Fruit fly (Drosophila melanogaster) whole organism, embryonic: Measurements from ENCODE around the gene ND-SGDH.

Experiments used
- Atf3 ChIP-seq: fragments of 200-800 bp; sonication (Bioruptor generic); optimal IDR thresholded peaks from 3 replicates; lab custom pipeline; 2016; ENCODE audit warnings: missing biosample characterization, missing genetic modification characterization
- Bteb2 ChIP-seq: fragments of 200-800 bp; sonication (Bioruptor generic); optimal IDR thresholded peaks from 2 replicates; lab custom pipeline; 2016; ENCODE audit warnings: missing biosample characterization, missing genetic modification characterization
- CG10979 ChIP-seq: fragments of 200-800 bp; sonication (Bioruptor generic); optimal IDR thresholded peaks from 2 replicates; lab custom pipeline; 2018; ENCODE audit warnings: missing biosample characterization, mild to moderate bottlenecking, missing genetic modification characterization, moderate library complexity
- CG11093 ChIP-seq: fragments of 200-800 bp; sonication (Bioruptor generic); IDR thresholded peaks from 3 replicates; pipeline ENCODE4 v1.3.6; 2022; ENCODE audit warnings: missing biosample characterization, missing genetic modification characterization
- CG11696 ChIP-seq: fragments of 200-800 bp; sonication (Bioruptor generic); IDR thresholded peaks from 2 replicates; pipeline ENCODE4 v1.3.6; 2022; ENCODE audit warnings: missing biosample characterization, missing genetic modification characterization
- CG13123 ChIP-seq: fragments of 200-800 bp; sonication (Bioruptor generic); optimal IDR thresholded peaks from 2 replicates; lab custom pipeline; 2016; ENCODE audit warnings: missing biosample characterization, missing genetic modification characterization
- CG13775 ChIP-seq: fragments of 200-800 bp; sonication (Bioruptor generic); optimal IDR thresholded peaks from 3 replicates; lab custom pipeline; 2017; ENCODE audit warnings: missing biosample characterization, mild to moderate bottlenecking, missing genetic modification characterization
- CG15011 ChIP-seq: fragments of 200-800 bp; sonication (Bioruptor generic); optimal IDR thresholded peaks from 3 replicates; lab custom pipeline; 2018; ENCODE audit warnings: missing biosample characterization, mild to moderate bottlenecking, missing genetic modification characterization
- CG1602 ChIP-seq: fragments of 200-800 bp; sonication (Bioruptor generic); optimal IDR thresholded peaks from 3 replicates; lab custom pipeline; 2016; ENCODE audit warnings: missing biosample characterization, missing genetic modification characterization
- CG1647 ChIP-seq: fragments of 200-800 bp; sonication (Bioruptor generic); optimal IDR thresholded peaks from 3 replicates; lab custom pipeline; 2016; ENCODE audit warnings: missing biosample characterization, missing genetic modification characterization
- CG30431 ChIP-seq: fragments of 200-800 bp; sonication (Bioruptor generic); optimal IDR thresholded peaks from 2 replicates; lab custom pipeline; 2017; ENCODE audit warnings: missing biosample characterization, missing genetic modification characterization
- CG3838 ChIP-seq: fragments of 200-800 bp; sonication (Bioruptor generic); optimal IDR thresholded peaks from 3 replicates; lab custom pipeline; 2016; ENCODE audit warnings: missing biosample characterization, missing genetic modification characterization
- CG4404 ChIP-seq: fragments of 200-800 bp; sonication (Bioruptor generic); IDR thresholded peaks from 2 replicates; pipeline ENCODE4 v1.3.6; 2022; ENCODE audit warnings: missing biosample characterization, missing genetic modification characterization
- CG4707 ChIP-seq: fragments of 200-800 bp; sonication (Bioruptor generic); optimal IDR thresholded peaks from 2 replicates; lab custom pipeline; 2018; ENCODE audit warnings: missing biosample characterization, mild to moderate bottlenecking, missing genetic modification characterization, moderate library complexity
- CG4820 ChIP-seq: fragments of 200-800 bp; sonication (Bioruptor generic); optimal IDR thresholded peaks from 3 replicates; lab custom pipeline; 2016; ENCODE audit warnings: missing biosample characterization, missing genetic modification characterization
- CG6765 ChIP-seq: fragments of 200-800 bp; sonication (Bioruptor generic); optimal IDR thresholded peaks from 3 replicates; lab custom pipeline; 2017; ENCODE audit warnings: missing biosample characterization, mild to moderate bottlenecking, missing genetic modification characterization
- CG7357 ChIP-seq: fragments of 200-800 bp; sonication (Bioruptor generic); IDR thresholded peaks from 3 replicates; pipeline ENCODE4 v1.3.6; 2022; ENCODE audit warnings: missing biosample characterization, missing genetic modification characterization
- CG7745 ChIP-seq: fragments of 200-800 bp; sonication (Bioruptor generic); optimal IDR thresholded peaks from 2 replicates; lab custom pipeline; 2018; ENCODE audit warnings: missing biosample characterization, mild to moderate bottlenecking, missing genetic modification characterization, moderate library complexity
- CG7839 ChIP-seq: fragments of 200-800 bp; sonication (Bioruptor generic); optimal IDR thresholded peaks from 3 replicates; lab custom pipeline; 2018; ENCODE audit warnings: missing biosample characterization, mild to moderate bottlenecking, missing genetic modification characterization, moderate library complexity
- CG8924 ChIP-seq: fragments of 200-800 bp; optimal IDR thresholded peaks from 3 replicates; lab custom pipeline; 2019; ENCODE audit warnings: missing biosample characterization, mild to moderate bottlenecking, missing genetic modification characterization, moderate library complexity
- CG9437 ChIP-seq: fragments of 200-800 bp; sonication (Bioruptor generic); optimal IDR thresholded peaks from 2 replicates; lab custom pipeline; 2018; ENCODE audit warnings: missing biosample characterization, mild to moderate bottlenecking, missing genetic modification characterization
- CG9797 ChIP-seq: fragments of 200-800 bp; sonication (Bioruptor generic); optimal IDR thresholded peaks from 3 replicates; lab custom pipeline; 2018; ENCODE audit warnings: missing biosample characterization, mild to moderate bottlenecking, missing genetic modification characterization
- CG9876 ChIP-seq: fragments of 200-800 bp; sonication (Bioruptor generic); optimal IDR thresholded peaks from 2 replicates; lab custom pipeline; 2016; ENCODE audit warnings: missing biosample characterization, missing genetic modification characterization
- CoRest ChIP-seq: fragments of 200-800 bp; sonication (Bioruptor generic); optimal IDR thresholded peaks from 3 replicates; lab custom pipeline; 2018; ENCODE audit warnings: missing biosample characterization, mild to moderate bottlenecking, missing genetic modification characterization, moderate library complexity
- Hr51 ChIP-seq, 2 experiments: fragments of 200-800 bp; sonication (Bioruptor generic); optimal IDR thresholded peaks; 2 replicates in 1 of 2; 3 replicates in 1 of 2; lab custom pipeline; 2016 to 2018; ENCODE audit warnings: missing biosample characterization in 2 of 2, missing genetic modification characterization in 2 of 2, mild to moderate bottlenecking in 1 of 2, moderate library complexity in 1 of 2
- Lhr ChIP-seq: fragments of 200-800 bp; sonication (Bioruptor generic); optimal IDR thresholded peaks from 3 replicates; lab custom pipeline; 2017; ENCODE audit warnings: mild to moderate bottlenecking, missing biosample characterization, missing genetic modification reagents, missing genetic modification characterization
- NFAT ChIP-seq: fragments of 200-800 bp; sonication (Bioruptor generic); IDR thresholded peaks from 2 replicates; pipeline ENCODE4 v1.3.6; 2022; ENCODE audit warnings: missing biosample characterization, missing genetic modification characterization
- NfI ChIP-seq: fragments of 200-800 bp; sonication (Bioruptor generic); optimal IDR thresholded peaks from 3 replicates; lab custom pipeline; 2018; ENCODE audit warnings: missing biosample characterization, mild to moderate bottlenecking, missing genetic modification characterization, moderate library complexity
- PHDP ChIP-seq: fragments of 200-800 bp; sonication (Bioruptor generic); optimal IDR thresholded peaks from 3 replicates; lab custom pipeline; 2018; ENCODE audit warnings: missing biosample characterization, mild to moderate bottlenecking, missing genetic modification characterization, moderate library complexity
- Sry-δ ChIP-seq: fragments of 200-800 bp; sonication (Bioruptor generic); optimal IDR thresholded peaks from 2 replicates; lab custom pipeline; 2016; ENCODE audit warnings: missing biosample characterization, missing genetic modification characterization
- amos ChIP-seq: fragments of 200-800 bp; sonication (Bioruptor generic); IDR thresholded peaks from 2 replicates; pipeline ENCODE4 v1.3.6; 2022; ENCODE audit warnings: missing biosample characterization, missing genetic modification characterization; ENCODE audit not compliant: partially characterized antibody
- ato ChIP-seq: fragments of 200-800 bp; sonication (Bioruptor generic); IDR thresholded peaks from 2 replicates; pipeline ENCODE4 v1.3.6; 2022; ENCODE audit warnings: missing biosample characterization, missing genetic modification characterization; ENCODE audit not compliant: partially characterized antibody
- caup ChIP-seq: fragments of 200-800 bp; sonication (Bioruptor generic); optimal IDR thresholded peaks from 3 replicates; lab custom pipeline; 2017; ENCODE audit warnings: missing biosample characterization, mild to moderate bottlenecking, missing genetic modification characterization, moderate library complexity; ENCODE audit not compliant: severe bottlenecking
- cg ChIP-seq: fragments of 200-800 bp; sonication (Bioruptor generic); optimal IDR thresholded peaks from 3 replicates; lab custom pipeline; 2019; ENCODE audit warnings: missing biosample characterization, mild to moderate bottlenecking, missing genetic modification characterization, moderate library complexity
- crp ChIP-seq, 2 experiments: fragments of 200-800 bp; sonication (Bioruptor generic); optimal IDR thresholded peaks; 2 replicates in 1 of 2; 3 replicates in 1 of 2; lab custom pipeline; 2017; ENCODE audit warnings: missing biosample characterization in 2 of 2, missing genetic modification characterization in 2 of 2, mild to moderate bottlenecking in 1 of 2, moderate library complexity in 1 of 2
- danr ChIP-seq: fragments of 200-800 bp; sonication (Bioruptor generic); IDR thresholded peaks from 2 replicates; pipeline ENCODE4 v1.3.6; 2022; ENCODE audit warnings: missing biosample characterization, missing genetic modification characterization
- ems ChIP-seq: fragments of 200-800 bp; sonication (Bioruptor generic); optimal IDR thresholded peaks from 3 replicates; lab custom pipeline; 2016; ENCODE audit warnings: missing biosample characterization, missing genetic modification characterization
- eve ChIP-seq, 2 experiments: fragments of >200 bp; optimal IDR thresholded peaks; 2 replicates each; lab custom pipeline; 2017; ENCODE audit warnings: missing biosample characterization in 2 of 2, missing genetic modification characterization in 2 of 2
- grn ChIP-seq: fragments of 200-800 bp; sonication (Bioruptor generic); optimal IDR thresholded peaks from 3 replicates; lab custom pipeline; 2017; ENCODE audit warnings: missing biosample characterization, missing genetic modification characterization
- her ChIP-seq: fragments of 200-800 bp; sonication (Bioruptor generic); optimal IDR thresholded peaks from 2 replicates; lab custom pipeline; 2016; ENCODE audit warnings: missing biosample characterization, missing genetic modification characterization
- hkb ChIP-seq, 2 experiments: fragments of 200-800 bp in 1 of 2; fragments of >200 bp in 1 of 2; sonication (Bioruptor generic) in 1 of 2; IDR thresholded peaks in 1 of 2; optimal IDR thresholded peaks in 1 of 2; 2 replicates each; pipeline versions ENCODE4 v1.3.6 to Lab custom; 2017 to 2022; ENCODE audit warnings: missing biosample characterization in 1 of 2, missing genetic modification characterization in 1 of 2
- lov ChIP-seq, 2 experiments: fragments of 200-800 bp in 1 of 2; fragments of >200 bp in 1 of 2; sonication (Bioruptor generic) in 1 of 2; IDR thresholded peaks in 1 of 2; optimal IDR thresholded peaks in 1 of 2; 2 replicates in 1 of 2; 3 replicates in 1 of 2; pipeline versions ENCODE4 v1.3.6 to Lab custom; 2017 to 2022; ENCODE audit warnings: missing biosample characterization in 1 of 2, missing genetic modification characterization in 1 of 2
- pzg ChIP-seq: fragments of 200-800 bp; sonication (Bioruptor generic); optimal IDR thresholded peaks from 3 replicates; lab custom pipeline; 2018; ENCODE audit warnings: missing biosample characterization, mild to moderate bottlenecking, missing genetic modification characterization, moderate library complexity
- ranshi ChIP-seq: fragments of 200-800 bp; sonication (Bioruptor generic); IDR thresholded peaks from 2 replicates; pipeline ENCODE4 v1.3.6; 2022; ENCODE audit warnings: missing biosample characterization, missing genetic modification characterization
- ro ChIP-seq: fragments of 200-800 bp; sonication (Bioruptor generic); IDR thresholded peaks from 2 replicates; pipeline ENCODE4 v1.3.6; 2022; ENCODE audit warnings: missing biosample characterization, missing genetic modification characterization
- run ChIP-seq: fragments of 200-800 bp; sonication (Bioruptor generic); optimal IDR thresholded peaks from 3 replicates; lab custom pipeline; 2018; ENCODE audit warnings: missing biosample characterization, mild to moderate bottlenecking, missing genetic modification characterization
- sd ChIP-seq: fragments of 200-800 bp; sonication (Bioruptor generic); optimal IDR thresholded peaks from 3 replicates; lab custom pipeline; 2018; ENCODE audit warnings: missing biosample characterization, mild to moderate bottlenecking, missing genetic modification characterization, moderate library complexity
- sisA ChIP-seq: fragments of 200-800 bp; sonication (Bioruptor generic); IDR thresholded peaks from 2 replicates; pipeline ENCODE4 v1.3.6; 2022; ENCODE audit warnings: missing biosample characterization, missing genetic modification characterization
- wek ChIP-seq: fragments of 200-800 bp; sonication (Bioruptor generic); optimal IDR thresholded peaks from 3 replicates; lab custom pipeline; 2018; ENCODE audit warnings: missing biosample characterization, mild to moderate bottlenecking, missing genetic modification characterization, moderate library complexity

ND-SGDH gene

dm6 chr3L:12124975-12125374 lies 13.4 kb downstream of the ND-SGDH start, which contains the start of gene yps (continued):
- TF ChIP-seq CG11093 (GFP tag; lab: Robert Waterston, UW) = 0 out of 3 replicates have a peak, but pooled peaks have one; percentile 8
- peak in 1 of 2 experiments; percentile 66 for TF ChIP-seq crp (GFP tag; optimal IDR thresholded peaks at IDR 0.05; lab: Kevin White, UChicago)
- TF ChIP-seq Hr51 (GFP tag; optimal IDR thresholded peaks at IDR 0.05; lab: Kevin White, UChicago) = peak; percentile 83 to 95
- TF ChIP-seq CG13123 (GFP tag; lab: Kevin White, UChicago) = peak; percentile 87
- peak; percentile 89 for TF ChIP-seq Lhr
- peak; percentile 77 for TF ChIP-seq sd (tag; lab: Kevin White, UChicago)
- TF ChIP-seq pzg (GFP tag; lab: Kevin White, UChicago) = peak; percentile 95
- TF ChIP-seq grn (GFP tag; lab: Kevin White, UChicago) = peak; percentile 87
- TF ChIP-seq hkb (optimal IDR thresholded peaks at IDR 0.05; lab: Kevin White, UChicago) = no peak
- TF ChIP-seq hkb (GFP tag; IDR thresholded peaks at IDR 0.05; lab: Robert Waterston, UW) = peak; percentile 94
- no peak; the same call in 1 of the 2 replicates for TF ChIP-seq danr
- peak; percentile 81 for TF ChIP-seq run
- TF ChIP-seq lov (optimal IDR thresholded peaks at IDR 0.05; lab: Kevin White, UChicago) = no peak
- TF ChIP-seq lov (GFP tag; IDR thresholded peaks at IDR 0.05; lab: Robert Waterston, UW) = peak; percentile 97
- no peak for TF ChIP-seq CG7357 (GFP tag; lab: Robert Waterston, UW)
- peak; percentile 92 for TF ChIP-seq CG9876 (GFP tag; lab: Kevin White, UChicago)
- TF ChIP-seq CG7839 = peak; percentile 87
- TF ChIP-seq CoRest (tag; lab: Kevin White, UChicago) = peak; percentile 84
- peak; percentile 98 for TF ChIP-seq NfI (GFP tag; lab: Kevin White, UChicago)
- peak; percentile 82 for TF ChIP-seq CG8924 (tag; lab: Kevin White, UChicago)
- TF ChIP-seq CG4820 (GFP tag; lab: Kevin White, UChicago) = peak; percentile 67
- TF ChIP-seq CG30431 (GFP tag; lab: Kevin White, UChicago) = peak; percentile 77
- peak; percentile 89 for TF ChIP-seq Sry-δ (GFP tag; lab: Kevin White, UChicago)
- TF ChIP-seq wek (GFP tag; lab: Kevin White, UChicago) = peak; percentile 96
- peak; percentile 61 for TF ChIP-seq CG1602
- TF ChIP-seq amos (GFP tag; lab: Robert Waterston, UW) = peak; percentile 89
- no peak for TF ChIP-seq eve (GFP tag; optimal IDR thresholded peaks at IDR 0.05; lab: Kevin White, UChicago)
- peak; percentile 92 for TF ChIP-seq CG1647 (GFP tag; lab: Kevin White, UChicago)
- peak; percentile 96 for TF ChIP-seq her
- peak; percentile 93 for TF ChIP-seq Bteb2 (GFP tag; lab: Kevin White, UChicago)
- no peak for TF ChIP-seq ro (GFP tag; lab: Robert Waterston, UW)
- no peak for TF ChIP-seq CG4404 (GFP tag; lab: Robert Waterston, UW)
- peak; percentile 96 for TF ChIP-seq NFAT (GFP tag; lab: Robert Waterston, UW)
- peak; percentile 91 for TF ChIP-seq CG3838 (GFP tag; lab: Kevin White, UChicago)
- peak; percentile 73 for TF ChIP-seq CG9797
- peak; percentile 86; the same call in 1 of the 2 replicates for TF ChIP-seq ranshi
- peak; percentile 96 for TF ChIP-seq CG4707
- TF ChIP-seq CG9437 (GFP tag; lab: Kevin White, UChicago) = peak; percentile 78
- TF ChIP-seq sisA (GFP tag; lab: Robert Waterston, UW) = no peak; the same call in 1 of the 2 replicates
- peak; percentile 79 for TF ChIP-seq CG11696 (GFP tag; lab: Robert Waterston, UW)
- peak; percentile 80 for TF ChIP-seq CG10979 (tag; lab: Kevin White, UChicago)
- TF ChIP-seq PHDP = peak; percentile 93
- peak; percentile 83 for TF ChIP-seq ems (GFP tag; lab: Kevin White, UChicago)
- TF ChIP-seq CG13775 (GFP tag; lab: Kevin White, UChicago) = peak; percentile 97
- TF ChIP-seq CG15011 (GFP tag; lab: Kevin White, UChicago) = peak; percentile 94
- TF ChIP-seq Atf3 = peak; percentile 87
- peak; percentile 99 for TF ChIP-seq caup (GFP tag; lab: Kevin White, UChicago)
- peak; percentile 68 for TF ChIP-seq ato
- TF ChIP-seq CG7745 = peak; percentile 87
- no peak for TF ChIP-seq cg
- TF ChIP-seq CG6765 (GFP tag; lab: Kevin White, UChicago) = peak; percentile 99
